Worm (Caenorhabditis elegans) whole organism, midembryonic: ENCODE data around the gene srw-85.

Experiments used
- T22C8.4 ChIP-seq: fragments of 200-800 bp; sonication (Bioruptor generic); IDR thresholded peaks from 2 replicates; pipeline ENCODE4 v1.3.6; 2022; ENCODE audit warnings: missing genetic modification characterization, missing compliant biosample characterization
- cog-1 ChIP-seq: sonication (generic microtip); optimal IDR thresholded peaks from 2 replicates; lab custom pipeline; 2016; ENCODE audit warnings: missing genetic modification characterization, missing compliant biosample characterization
- flt-1 ChIP-seq: fragments of 200-800 bp; sonication (Bioruptor generic); IDR thresholded peaks from 2 replicates; pipeline ENCODE4 v1.3.6; 2022; ENCODE audit warnings: missing genetic modification characterization, missing compliant biosample characterization
- klf-2 ChIP-seq: fragments of 200-800 bp; sonication (Bioruptor generic); conservative IDR thresholded peaks from 2 replicates; pipeline ENCODE4 v1.3.6; 2022; ENCODE audit warnings: missing genetic modification reagents, missing genetic modification characterization, missing compliant biosample characterization
- med-1 ChIP-seq: sonication (generic microtip); optimal IDR thresholded peaks from 2 replicates; lab custom pipeline; 2017; ENCODE audit warnings: missing genetic modification characterization, mild to moderate bottlenecking, missing compliant biosample characterization, antibody characterized with exemption, missing genetic modification reagents; ENCODE audit not compliant: insufficient read depth
- ref-1 ChIP-seq: fragments of 200-800 bp; sonication (Bioruptor generic); conservative IDR thresholded peaks from 2 replicates; pipeline ENCODE4 v1.3.6; 2022; ENCODE audit warnings: missing genetic modification reagents, missing genetic modification characterization, missing compliant biosample characterization
- tab-1 ChIP-seq: fragments of 200-800 bp; sonication (Bioruptor generic); IDR thresholded peaks from 2 replicates; pipeline ENCODE4 v1.3.6; 2022; ENCODE audit warnings: missing genetic modification characterization, missing compliant biosample characterization
- ztf-23 ChIP-seq: fragments of 200-800 bp; sonication (Bioruptor generic); IDR thresholded peaks from 2 replicates; pipeline ENCODE4 v1.3.6; 2022; ENCODE audit warnings: missing genetic modification reagents, missing genetic modification characterization, missing compliant biosample characterization
- ztf-29 ChIP-seq: fragments of 200-800 bp; sonication (Bioruptor generic); IDR thresholded peaks from 2 replicates; pipeline ENCODE4 v1.3.6; 2022; ENCODE audit warnings: missing genetic modification reagents, missing genetic modification characterization, missing compliant biosample characterization

DNA sequence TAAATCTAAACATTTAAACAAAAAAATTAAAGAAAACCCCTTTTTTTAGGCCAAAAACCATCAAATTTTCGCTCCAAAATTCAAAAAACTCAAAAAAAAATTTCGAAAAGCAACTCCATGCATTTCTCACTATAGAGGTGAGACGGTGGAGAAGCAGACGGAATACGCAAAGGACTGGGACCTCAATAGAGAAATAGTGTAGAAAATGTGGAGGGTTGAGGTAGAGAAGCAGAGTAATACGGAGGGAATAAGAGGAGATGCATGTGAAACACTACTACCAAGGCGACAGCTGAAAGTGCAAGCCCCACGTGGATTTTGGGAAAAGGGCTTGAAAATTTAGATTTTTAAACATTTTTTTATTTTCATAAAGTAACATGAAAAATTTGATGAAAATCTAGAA is 39.7 kb downstream of the srw-85 start:
- TF ChIP-seq tab-1 (no peak), flt-1 (no peak), med-1 (no peak), ref-1 (GFP tag; lab: Robert Waterston, UW) (no peak), ztf-29 (GFP tag; lab: Robert Waterston, UW) (no peak), T22C8.4 (GFP tag; lab: Robert Waterston, UW) (no peak), cog-1 (tag; lab: Kevin White, UChicago) (no peak), ztf-23 (GFP tag; lab: Robert Waterston, UW) (no peak), klf-2 (GFP tag; lab: Robert Waterston, UW) (no peak)
